Worm (Caenorhabditis elegans): ENCODE measurements around the gene lmd-3.

DNA sequence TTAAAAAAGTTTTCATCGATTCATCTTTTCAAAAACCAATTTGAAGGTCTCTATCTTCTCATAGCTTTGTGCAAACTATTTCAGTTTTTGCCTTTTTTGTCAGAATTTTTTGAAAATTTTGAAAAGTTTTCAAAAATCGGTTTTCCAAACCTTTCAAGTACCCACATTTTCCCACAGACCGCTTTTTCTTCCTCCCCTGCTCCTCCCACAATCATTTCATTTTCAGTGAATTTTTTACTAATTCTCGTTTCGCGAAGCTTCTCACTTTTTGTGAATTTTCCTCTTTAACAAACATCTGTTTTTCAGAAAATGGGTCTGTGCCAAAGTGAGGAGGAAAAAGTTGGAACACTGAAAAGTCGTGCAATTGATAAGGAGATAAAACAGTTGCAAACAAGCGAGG, 73.9 kb downstream of the lmd-3 start, which contains the start of gene gpa-2:
- TF ChIP-seq tab-1 (GFP tag; IDR thresholded peaks at IDR 0.05), result no peak
- no peak for TF ChIP-seq klf-2 (GFP tag; conservative IDR thresholded peaks at IDR 0.05)
- TF ChIP-seq flt-1 (GFP tag; IDR thresholded peaks at IDR 0.05), result no peak
- TF ChIP-seq ref-1 (GFP tag; conservative IDR thresholded peaks at IDR 0.05), result no peak
- TF ChIP-seq T22C8.4 (GFP tag; IDR thresholded peaks at IDR 0.05), result no peak
- TF ChIP-seq ztf-23 (GFP tag; IDR thresholded peaks at IDR 0.05), result no peak
- no peak for TF ChIP-seq cog-1 (tag; optimal IDR thresholded peaks at IDR 0.05)
- no peak for TF ChIP-seq ztf-29 (GFP tag; IDR thresholded peaks at IDR 0.05)
